Fruit fly (Drosophila melanogaster) whole organism, embryonic: ENCODE results near the gene Peritrophin-15a.

Source experiments
- BEAF-32 ChIP-seq: fragments of 200-800 bp; sonication (Bioruptor generic); optimal IDR thresholded peaks from 3 replicates; lab custom pipeline; 2017; ENCODE audit warnings: missing biosample characterization, missing genetic modification characterization, mild to moderate bottlenecking, moderate library complexity, missing genetic modification reagents
- BtbVII ChIP-seq: fragments of 200-800 bp; sonication (Bioruptor generic); optimal IDR thresholded peaks from 3 replicates; lab custom pipeline; 2017; ENCODE audit warnings: missing biosample characterization, mild to moderate bottlenecking, missing genetic modification characterization
- CG10267 ChIP-seq: fragments of 200-800 bp; sonication (Bioruptor generic); optimal IDR thresholded peaks from 2 replicates; lab custom pipeline; 2018; ENCODE audit warnings: missing biosample characterization, mild to moderate bottlenecking, missing genetic modification characterization, moderate library complexity
- CG11560 ChIP-seq: fragments of 200-800 bp; sonication (Bioruptor generic); IDR thresholded peaks from 3 replicates; pipeline ENCODE4 v1.3.6; 2022; ENCODE audit warnings: missing biosample characterization, missing genetic modification characterization
- CG12155 ChIP-seq: fragments of 200-800 bp; sonication (Bioruptor generic); optimal IDR thresholded peaks from 3 replicates; lab custom pipeline; 2016; ENCODE audit warnings: missing biosample characterization, missing genetic modification characterization
- CG12659 ChIP-seq: fragments of 200-800 bp; sonication (Bioruptor generic); optimal IDR thresholded peaks from 3 replicates; lab custom pipeline; 2017; ENCODE audit warnings: mild to moderate bottlenecking, missing biosample characterization, missing genetic modification reagents, missing genetic modification characterization
- CG13287 ChIP-seq: fragments of 200-800 bp; sonication (Bioruptor generic); IDR thresholded peaks from 2 replicates; pipeline ENCODE4 v1.3.6; 2022; ENCODE audit warnings: missing biosample characterization, missing genetic modification characterization; ENCODE audit not compliant: partially characterized antibody
- CG14710 ChIP-seq: fragments of 200-800 bp; sonication (Bioruptor generic); optimal IDR thresholded peaks from 3 replicates; lab custom pipeline; 2019; ENCODE audit warnings: missing biosample characterization, mild to moderate bottlenecking, missing genetic modification characterization, moderate library complexity
- CG15073 ChIP-seq: fragments of 200-800 bp; sonication (Bioruptor generic); optimal IDR thresholded peaks from 2 replicates; lab custom pipeline; 2016; ENCODE audit warnings: missing biosample characterization, missing genetic modification characterization
- CG15269 ChIP-seq: fragments of 200-800 bp; sonication (Bioruptor generic); optimal IDR thresholded peaks from 2 replicates; lab custom pipeline; 2018; ENCODE audit warnings: missing biosample characterization, mild to moderate bottlenecking, missing genetic modification characterization, moderate library complexity
- CG15514 ChIP-seq: fragments of 200-800 bp; sonication (Bioruptor generic); optimal IDR thresholded peaks from 3 replicates; lab custom pipeline; 2017; ENCODE audit warnings: missing biosample characterization, missing genetic modification characterization, mild to moderate bottlenecking, moderate library complexity, missing genetic modification reagents
- CG17361 ChIP-seq: fragments of 200-800 bp; sonication (Bioruptor generic); IDR thresholded peaks from 3 replicates; pipeline ENCODE4 v1.3.6; 2022; ENCODE audit warnings: missing biosample characterization, missing genetic modification characterization
- CG17385 ChIP-seq: fragments of 200-800 bp; sonication (Bioruptor generic); optimal IDR thresholded peaks from 3 replicates; lab custom pipeline; 2018; ENCODE audit warnings: missing biosample characterization, mild to moderate bottlenecking, missing genetic modification characterization
- CG17612 ChIP-seq: fragments of 200-800 bp; sonication (Bioruptor generic); IDR thresholded peaks from 2 replicates; pipeline ENCODE4 v1.3.6; 2022; ENCODE audit warnings: missing biosample characterization, missing genetic modification characterization
- CG2116 ChIP-seq: fragments of 200-800 bp; sonication (Bioruptor generic); optimal IDR thresholded peaks from 3 replicates; lab custom pipeline; 2018; ENCODE audit warnings: missing biosample characterization, mild to moderate bottlenecking, missing genetic modification characterization
- CG2120 ChIP-seq: fragments of 200-800 bp; sonication (Bioruptor generic); optimal IDR thresholded peaks from 3 replicates; lab custom pipeline; 2016; ENCODE audit warnings: missing biosample characterization, missing genetic modification characterization
- CG32532 ChIP-seq: fragments of 200-800 bp; sonication (Bioruptor generic); IDR thresholded peaks from 2 replicates; pipeline ENCODE4 v1.3.6; 2022; ENCODE audit warnings: missing biosample characterization, missing genetic modification characterization
- CG3838 ChIP-seq: fragments of 200-800 bp; sonication (Bioruptor generic); optimal IDR thresholded peaks from 3 replicates; lab custom pipeline; 2016; ENCODE audit warnings: missing biosample characterization, missing genetic modification characterization
- CG5180 ChIP-seq: fragments of 200-800 bp; sonication (Bioruptor generic); optimal IDR thresholded peaks from 3 replicates; lab custom pipeline; 2017; ENCODE audit warnings: missing biosample characterization, missing genetic modification characterization, mild to moderate bottlenecking, moderate library complexity, missing genetic modification reagents
- CG6765 ChIP-seq: fragments of 200-800 bp; sonication (Bioruptor generic); optimal IDR thresholded peaks from 3 replicates; lab custom pipeline; 2017; ENCODE audit warnings: missing biosample characterization, mild to moderate bottlenecking, missing genetic modification characterization
- Dll ChIP-seq: fragments of 200-800 bp; sonication (Bioruptor generic); IDR thresholded peaks from 4 replicates; pipeline ENCODE4 v1.3.6; 2022; ENCODE audit warnings: missing biosample characterization, missing genetic modification characterization; ENCODE audit not compliant: partially characterized antibody
- Dp ChIP-seq: fragments of 200-800 bp; sonication (Bioruptor generic); optimal IDR thresholded peaks from 2 replicates; lab custom pipeline; 2018; ENCODE audit warnings: missing biosample characterization, mild to moderate bottlenecking, missing genetic modification characterization, moderate library complexity
- Dref ChIP-seq: fragments of 200-800 bp; sonication (Bioruptor generic); IDR thresholded peaks from 2 replicates; pipeline ENCODE4 v1.3.6; 2022; ENCODE audit warnings: missing biosample characterization, missing genetic modification characterization
- E2f2 ChIP-seq: fragments of 200-800 bp; sonication (Bioruptor generic); IDR thresholded peaks from 2 replicates; pipeline ENCODE4 v1.3.6; 2022; ENCODE audit warnings: missing biosample characterization, missing genetic modification characterization
- HLH4C ChIP-seq: fragments of 200-800 bp; sonication (Bioruptor generic); IDR thresholded peaks from 3 replicates; pipeline ENCODE4 v1.3.6; 2022; ENCODE audit warnings: missing biosample characterization, missing genetic modification characterization; ENCODE audit not compliant: partially characterized antibody
- Hsf ChIP-seq: fragments of 200-800 bp; sonication (Bioruptor generic); optimal IDR thresholded peaks from 3 replicates; lab custom pipeline; 2016; ENCODE audit warnings: missing biosample characterization, missing genetic modification characterization
- MBD-R2 ChIP-seq: fragments of 200-800 bp; sonication (Bioruptor generic); IDR thresholded peaks from 2 replicates; pipeline ENCODE4 v1.3.6; 2022; ENCODE audit warnings: missing biosample characterization, missing genetic modification characterization
- Scr ChIP-seq: fragments of 200-800 bp; sonication (Bioruptor generic); IDR thresholded peaks from 2 replicates; pipeline ENCODE4 v1.3.6; 2022; ENCODE audit warnings: missing biosample characterization, missing genetic modification characterization; ENCODE audit not compliant: partially characterized antibody
- Sox100B ChIP-seq: fragments of 200-800 bp; sonication (Bioruptor generic); optimal IDR thresholded peaks from 3 replicates; lab custom pipeline; 2018; ENCODE audit warnings: missing biosample characterization, mild to moderate bottlenecking, missing genetic modification characterization
- bab2 ChIP-seq: fragments of 200-800 bp; sonication (Bioruptor generic); optimal IDR thresholded peaks from 2 replicates; lab custom pipeline; 2016; ENCODE audit warnings: missing biosample characterization, missing genetic modification characterization
- bbx ChIP-seq: fragments of 200-800 bp; sonication (Bioruptor generic); IDR thresholded peaks from 2 replicates; pipeline ENCODE4 v1.3.6; 2022; ENCODE audit warnings: missing biosample characterization, missing genetic modification characterization; ENCODE audit not compliant: partially characterized antibody
- exex ChIP-seq: fragments of 200-800 bp; sonication (Bioruptor generic); optimal IDR thresholded peaks from 4 replicates; lab custom pipeline; 2018; ENCODE audit warnings: missing biosample characterization, mild to moderate bottlenecking, missing genetic modification characterization, moderate library complexity
- gcm2 ChIP-seq: fragments of 200-800 bp; sonication (Bioruptor generic); optimal IDR thresholded peaks from 2 replicates; lab custom pipeline; 2016; ENCODE audit warnings: missing biosample characterization, missing genetic modification characterization
- kni ChIP-seq: fragments of 200-800 bp; sonication (Bioruptor generic); optimal IDR thresholded peaks from 3 replicates; lab custom pipeline; 2017; ENCODE audit warnings: mild to moderate bottlenecking, missing biosample characterization, missing genetic modification reagents, missing genetic modification characterization
- lbe ChIP-seq: fragments of 200-800 bp; sonication (Bioruptor generic); optimal IDR thresholded peaks from 2 replicates; lab custom pipeline; 2016; ENCODE audit warnings: missing biosample characterization, mild to moderate bottlenecking, missing genetic modification characterization
- nerfin-2 ChIP-seq: fragments of 200-800 bp; sonication (Bioruptor generic); IDR thresholded peaks from 2 replicates; pipeline ENCODE4 v1.3.6; 2022; ENCODE audit warnings: missing biosample characterization, missing genetic modification characterization; ENCODE audit not compliant: partially characterized antibody
- pzg ChIP-seq: fragments of 200-800 bp; sonication (Bioruptor generic); optimal IDR thresholded peaks from 3 replicates; lab custom pipeline; 2018; ENCODE audit warnings: missing biosample characterization, mild to moderate bottlenecking, missing genetic modification characterization, moderate library complexity
- rib ChIP-seq: fragments of 200-800 bp; sonication (Bioruptor generic); IDR thresholded peaks from 2 replicates; pipeline ENCODE4 v1.3.6; 2022; ENCODE audit warnings: missing biosample characterization, missing genetic modification characterization
- stwl ChIP-seq: fragments of 200-800 bp; sonication (Bioruptor generic); optimal IDR thresholded peaks from 3 replicates; lab custom pipeline; 2018; ENCODE audit warnings: missing biosample characterization, mild to moderate bottlenecking, missing genetic modification characterization, moderate library complexity
- trem ChIP-seq: fragments of 200-800 bp; optimal IDR thresholded peaks from 3 replicates; lab custom pipeline; 2019; ENCODE audit warnings: missing biosample characterization, mild to moderate bottlenecking, missing genetic modification characterization, moderate library complexity
- unc-4 ChIP-seq: fragments of 200-800 bp; sonication (Bioruptor generic); IDR thresholded peaks from 2 replicates; pipeline ENCODE4 v1.3.6; 2022; ENCODE audit warnings: missing biosample characterization, missing genetic modification characterization; ENCODE audit not compliant: partially characterized antibody

The Peritrophin-15a gene

dm6 chr2L:8403286-8404270 is 7.7 kb upstream of the Peritrophin-15a start, which contains the start of gene emb (continued):
- peak; percentile 39; the same call in 1 of the 2 replicates for TF ChIP-seq CG32532 (GFP tag; lab: Robert Waterston, UW)

DNA sequence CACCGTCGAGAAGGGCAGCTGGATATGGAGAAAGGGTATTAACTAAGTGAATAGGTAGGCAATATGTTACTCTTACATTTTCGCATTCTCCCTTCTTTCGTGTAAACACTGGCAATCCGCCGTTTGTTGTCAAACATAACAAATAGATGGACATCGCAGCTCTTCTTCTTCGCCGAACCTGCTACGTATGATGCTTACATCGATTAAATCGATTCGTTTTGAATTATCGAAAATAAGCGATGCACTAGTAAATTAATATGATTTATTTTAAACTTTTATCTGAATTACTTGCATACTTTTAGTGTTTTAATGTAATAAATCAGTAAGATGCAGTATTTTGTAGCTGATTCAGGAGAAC is 7.0 kb upstream of the Peritrophin-15a start, which contains the start of gene fy:
TSS of gene fy (minus strand) at position 353 of the 358 bp plus-strand sequence.
- TF ChIP-seq Sox100B (GFP tag; lab: Kevin White, UChicago) (peak; percentile 22), CG3838 (GFP tag; lab: Kevin White, UChicago) (no peak), CG12155 (GFP tag; lab: Kevin White, UChicago) (no peak), CG5180 (peak; percentile 96), CG17385 (peak; percentile 91)

dm6 chr2L:8399863-8400598 is 4.1 kb upstream of the Peritrophin-15a start, which contains the start of gene CG31898:
Gene CG31898 (plus strand): TSS chr2L:8400421.
- peak; percentile 47 for TF ChIP-seq lbe (GFP tag; lab: Kevin White, UChicago)
- peak; percentile 94 for TF ChIP-seq Dp (GFP tag; lab: Kevin White, UChicago)
- peak; percentile 23 for TF ChIP-seq CG10267 (tag; lab: Kevin White, UChicago)
- TF ChIP-seq CG12659: peak; percentile 1
- TF ChIP-seq HLH4C (GFP tag; lab: Robert Waterston, UW): peak; percentile 45; the same call in 1 of the 3 replicates
- no peak for TF ChIP-seq kni
- TF ChIP-seq nerfin-2 (GFP tag; lab: Robert Waterston, UW): peak; percentile 48; the same call in 1 of the 2 replicates
- TF ChIP-seq BtbVII (GFP tag; lab: Kevin White, UChicago): no peak
- TF ChIP-seq unc-4 (GFP tag; lab: Robert Waterston, UW): 0 out of 2 replicates have a peak, but pooled peaks have one; percentile 26
- TF ChIP-seq Dll (GFP tag; lab: Robert Waterston, UW): peak; percentile 52; the same call in 2 of the 4 replicates
- peak; percentile 34 for TF ChIP-seq exex (tag; lab: Kevin White, UChicago)
- TF ChIP-seq BEAF-32 (GFP tag; lab: Kevin White, UChicago): peak; percentile 34
- TF ChIP-seq CG15269 (tag; lab: Kevin White, UChicago): no peak
- TF ChIP-seq bbx: peak; percentile 9; the same call in 1 of the 2 replicates
- peak; percentile 41; the same call in 1 of the 2 replicates for TF ChIP-seq Scr (GFP tag; lab: Robert Waterston, UW)
- no peak for TF ChIP-seq rib (GFP tag; lab: Robert Waterston, UW)
- TF ChIP-seq Hsf (GFP tag; lab: Kevin White, UChicago): no peak
- peak; percentile 58 for TF ChIP-seq stwl (tag; lab: Kevin White, UChicago)
- TF ChIP-seq bab2: no peak
- peak; percentile 16 for TF ChIP-seq CG15514 (GFP tag; lab: Kevin White, UChicago)
- TF ChIP-seq pzg (GFP tag; lab: Kevin White, UChicago): peak; percentile 43
- TF ChIP-seq CG11560 (tag; lab: Robert Waterston, UW): peak; percentile 96
- TF ChIP-seq trem (tag; lab: Kevin White, UChicago): peak; percentile 21
- TF ChIP-seq CG13287: peak; percentile 31; the same call in 1 of the 2 replicates
- TF ChIP-seq CG17612 (GFP tag; lab: Robert Waterston, UW): no peak
- peak; percentile 76 for TF ChIP-seq CG2116 (GFP tag; lab: Kevin White, UChicago)
- no peak for TF ChIP-seq CG15073
- TF ChIP-seq Dref (GFP tag; lab: Robert Waterston, UW): peak; percentile 78
- TF ChIP-seq E2f2 (GFP tag; lab: Robert Waterston, UW): peak; percentile 94
- no peak for TF ChIP-seq CG6765 (GFP tag; lab: Kevin White, UChicago)
- TF ChIP-seq gcm2 (GFP tag; lab: Kevin White, UChicago): no peak
- peak; percentile 99 for TF ChIP-seq CG14710 (tag; lab: Kevin White, UChicago)
- TF ChIP-seq CG2120 (GFP tag; lab: Kevin White, UChicago): no peak
- TF ChIP-seq MBD-R2: peak; percentile 64
- 0 out of 3 replicates have a peak, but pooled peaks have one; percentile 10 for TF ChIP-seq CG17361 (GFP tag; lab: Robert Waterston, UW)
